Worm (Caenorhabditis elegans) whole organism, early embryonic: Measurements from ENCODE around the gene Y42G9A.2.

Source experiments
- B0310.2 ChIP-seq: sonication (generic microtip); optimal IDR thresholded peaks from 2 replicates; lab custom pipeline; 2016; ENCODE audit warnings: mild to moderate bottlenecking, missing genetic modification characterization, missing compliant biosample characterization
- F13C5.2 ChIP-seq: sonication (generic microtip); optimal IDR thresholded peaks from 2 replicates; lab custom pipeline; 2017; ENCODE audit warnings: mild to moderate bottlenecking, missing genetic modification characterization, inconsistent platforms, missing compliant biosample characterization
- aly-1 ChIP-seq: sonication (generic microtip); optimal IDR thresholded peaks from 2 replicates; lab custom pipeline; 2016; ENCODE audit warnings: missing genetic modification characterization, missing compliant biosample characterization
- ama-1 ChIP-seq: fragments of 150-350 bp; optimal IDR thresholded peaks from 2 replicates; lab custom pipeline; 2014
- ceh-13 ChIP-seq: fragments of 200-800 bp; sonication (Bioruptor generic); optimal IDR thresholded peaks from 2 replicates; lab custom pipeline; 2018; ENCODE audit warnings: mild to moderate bottlenecking, missing genetic modification characterization, missing compliant biosample characterization
- ceh-36 ChIP-seq: sonication (generic microtip); optimal IDR thresholded peaks from 2 replicates; lab custom pipeline; 2016; ENCODE audit warnings: missing genetic modification characterization, inconsistent platforms, missing compliant biosample characterization
- ets-7 ChIP-seq: sonication (generic microtip); optimal IDR thresholded peaks from 2 replicates; lab custom pipeline; 2016; ENCODE audit warnings: missing genotype, missing genetic modification characterization, missing compliant biosample characterization
- flt-1 ChIP-seq: fragments of 200-800 bp; sonication (Bioruptor generic); IDR thresholded peaks from 2 replicates; pipeline ENCODE4 v1.3.6; 2022; ENCODE audit warnings: missing genetic modification characterization, missing compliant biosample characterization
- hmbx-1 ChIP-seq: sonication (generic microtip); optimal IDR thresholded peaks from 2 replicates; lab custom pipeline; 2016; ENCODE audit warnings: mild to moderate bottlenecking, missing genetic modification characterization, missing compliant biosample characterization
- hmg-4 ChIP-seq: fragments of 200-800 bp; sonication (Bioruptor generic); optimal IDR thresholded peaks from 2 replicates; lab custom pipeline; 2018; ENCODE audit warnings: mild to moderate bottlenecking, missing genetic modification characterization, missing compliant biosample characterization
- hnd-1 ChIP-seq: sonication (generic microtip); optimal IDR thresholded peaks from 2 replicates; lab custom pipeline; 2016; ENCODE audit warnings: missing genetic modification characterization, missing compliant biosample characterization
- pes-1 ChIP-seq: fragments of 200-800 bp; sonication (Bioruptor generic); IDR thresholded peaks from 2 replicates; pipeline ENCODE4 v1.3.6; 2022; ENCODE audit warnings: missing genetic modification reagents, missing genetic modification characterization, missing compliant biosample characterization
- scrt-1 ChIP-seq: fragments of 200-800 bp; sonication (Bioruptor generic); IDR thresholded peaks from 2 replicates; pipeline ENCODE4 v1.3.6; 2022; ENCODE audit warnings: missing genetic modification characterization, missing compliant biosample characterization
- sea-1 ChIP-seq: fragments of 200-800 bp; sonication (Bioruptor generic); conservative IDR thresholded peaks from 2 replicates; pipeline ENCODE4 v1.3.6; 2022; ENCODE audit warnings: missing genetic modification characterization, missing compliant biosample characterization
- tbx-11 ChIP-seq: fragments of 200-800 bp; sonication (Bioruptor generic); IDR thresholded peaks from 2 replicates; pipeline ENCODE4 v1.3.6; 2022; ENCODE audit warnings: missing genetic modification characterization, missing compliant biosample characterization
- tbx-37 ChIP-seq: fragments of 200-800 bp; sonication (Bioruptor generic); conservative IDR thresholded peaks from 2 replicates; pipeline ENCODE4 v1.3.6; 2022; ENCODE audit warnings: missing genetic modification reagents, missing genetic modification characterization, missing compliant biosample characterization
- tra-4 ChIP-seq: sonication (generic microtip); optimal IDR thresholded peaks from 2 replicates; lab custom pipeline; 2017; ENCODE audit warnings: missing genetic modification characterization, missing compliant biosample characterization

Gene Y42G9A.2

DNA sequence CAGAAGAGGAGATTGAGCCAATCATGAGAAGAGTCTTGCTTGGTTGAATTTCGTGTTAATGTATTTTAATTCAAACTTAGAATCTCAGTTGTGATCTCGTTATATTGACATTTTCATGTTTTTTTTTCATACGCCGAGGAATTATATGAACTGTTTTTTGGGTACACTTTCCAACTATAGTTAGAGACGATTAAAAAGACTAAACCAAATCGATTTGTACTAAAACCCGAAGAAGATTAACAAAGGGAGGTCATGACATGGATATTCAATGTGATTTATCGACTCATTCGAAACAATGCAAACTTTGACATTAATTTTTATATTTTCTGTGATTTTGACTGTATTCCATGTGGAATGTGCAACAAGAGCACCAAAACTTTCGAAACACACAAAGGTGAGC, at the start of gene Y42G9A.2:
Gene Y42G9A.2 (plus strand): TSS at position 284 of the 400 bp plus-strand sequence.
- TF ChIP-seq flt-1 (GFP tag; lab: Robert Waterston, UW): no peak
- TF ChIP-seq pes-1: no peak
- TF ChIP-seq ceh-13: no peak
- no peak for TF ChIP-seq B0310.2 (tag; lab: Kevin White, UChicago)
- no peak for TF ChIP-seq ceh-36 (tag; lab: Kevin White, UChicago)
- TF ChIP-seq hnd-1 (tag; lab: Kevin White, UChicago): no peak
- no peak for TF ChIP-seq tbx-11 (GFP tag; lab: Robert Waterston, UW)
- TF ChIP-seq hmg-4 (GFP tag; lab: Kevin White, UChicago): no peak
- no peak for TF ChIP-seq tbx-37
- no peak for TF ChIP-seq F13C5.2 (tag; lab: Kevin White, UChicago)
- TF ChIP-seq ets-7: no peak
- TF ChIP-seq ama-1 (lab: Kevin White, UChicago): no peak
- no peak for TF ChIP-seq aly-1 (tag; lab: Kevin White, UChicago)
- no peak for TF ChIP-seq hmbx-1 (tag; lab: Kevin White, UChicago)
- no peak for TF ChIP-seq tra-4 (tag; lab: Kevin White, UChicago)
- no peak for TF ChIP-seq sea-1 (GFP tag; lab: Robert Waterston, UW)
- no peak for TF ChIP-seq scrt-1 (GFP tag; lab: Robert Waterston, UW)

DNA sequence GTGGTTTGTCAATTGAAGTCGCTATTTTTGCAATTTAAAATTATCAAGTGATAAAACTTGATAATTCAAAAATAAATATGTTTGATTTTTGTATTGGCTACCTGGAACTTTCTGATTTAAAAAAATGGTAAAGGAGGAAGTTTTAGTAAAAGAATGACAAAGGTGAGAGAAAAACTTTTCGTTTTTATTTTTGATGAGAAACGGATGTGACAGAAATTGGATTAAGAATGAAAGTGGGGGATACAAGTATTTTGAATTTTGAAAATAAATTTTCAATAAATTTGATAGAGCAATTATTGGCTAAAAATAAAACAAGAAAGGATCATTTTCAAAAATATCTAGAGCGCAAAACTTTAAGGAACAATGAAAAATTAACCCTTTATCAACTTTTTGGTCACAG, 45.2 kb upstream of the Y42G9A.2 start, which contains the start of gene C05D10.4:
Gene C05D10.4 (minus strand): TSS at position 101 of the 400 bp plus-strand sequence.
- TF ChIP-seq ceh-36 (tag; lab: Kevin White, UChicago): no peak
- no peak for TF ChIP-seq pes-1
- TF ChIP-seq aly-1 (tag; lab: Kevin White, UChicago): no peak
- TF ChIP-seq tbx-11 (GFP tag; lab: Robert Waterston, UW): no peak
- no peak for TF ChIP-seq tbx-37

ce11 chrIII:6105897-6106296, 42.1 kb upstream of the Y42G9A.2 start:
- no peak for TF ChIP-seq tra-4 (tag; lab: Kevin White, UChicago)
- TF ChIP-seq hmg-4 (GFP tag; lab: Kevin White, UChicago): no peak
- TF ChIP-seq aly-1 (tag; lab: Kevin White, UChicago): no peak
- no peak for TF ChIP-seq B0310.2 (tag; lab: Kevin White, UChicago)
- TF ChIP-seq pes-1: no peak
- no peak for TF ChIP-seq sea-1 (GFP tag; lab: Robert Waterston, UW)
- TF ChIP-seq flt-1 (GFP tag; lab: Robert Waterston, UW): no peak
- TF ChIP-seq tbx-11 (GFP tag; lab: Robert Waterston, UW): no peak
- TF ChIP-seq ceh-13: no peak
- no peak for TF ChIP-seq hmbx-1 (tag; lab: Kevin White, UChicago)
- no peak for TF ChIP-seq tbx-37
- TF ChIP-seq ama-1 (lab: Kevin White, UChicago): no peak
- TF ChIP-seq hnd-1 (tag; lab: Kevin White, UChicago): no peak
- no peak for TF ChIP-seq F13C5.2 (tag; lab: Kevin White, UChicago)
- TF ChIP-seq ceh-36 (tag; lab: Kevin White, UChicago): no peak
- TF ChIP-seq ets-7: no peak
- TF ChIP-seq scrt-1 (GFP tag; lab: Robert Waterston, UW): no peak

DNA sequence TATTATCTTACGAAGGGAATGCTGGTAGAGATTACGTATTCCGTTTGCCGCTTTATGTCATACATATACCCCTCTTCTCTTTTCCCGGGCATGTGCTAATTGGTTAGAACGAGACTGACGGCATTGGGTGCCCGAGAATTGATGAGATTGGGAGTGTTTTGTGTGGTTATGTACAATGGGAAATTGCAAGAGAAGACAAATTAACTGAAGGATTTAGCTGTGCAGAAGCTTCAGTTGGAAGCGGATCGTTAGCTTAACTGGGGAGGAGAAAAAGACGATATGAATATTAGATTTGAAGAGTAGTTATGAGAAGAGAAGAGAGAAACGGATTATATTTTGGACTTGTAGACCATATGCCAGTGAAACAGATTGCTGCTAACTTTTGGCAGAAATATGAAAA, 37.8 kb upstream of the Y42G9A.2 start:
- no peak for TF ChIP-seq tra-4 (tag; lab: Kevin White, UChicago)
- TF ChIP-seq tbx-37: no peak
- no peak for TF ChIP-seq F13C5.2 (tag; lab: Kevin White, UChicago)
- TF ChIP-seq ceh-36 (tag; lab: Kevin White, UChicago): no peak
- TF ChIP-seq ama-1 (lab: Kevin White, UChicago): no peak
- no peak for TF ChIP-seq tbx-11 (GFP tag; lab: Robert Waterston, UW)
- TF ChIP-seq pes-1: no peak
- TF ChIP-seq hmbx-1 (tag; lab: Kevin White, UChicago): no peak

DNA sequence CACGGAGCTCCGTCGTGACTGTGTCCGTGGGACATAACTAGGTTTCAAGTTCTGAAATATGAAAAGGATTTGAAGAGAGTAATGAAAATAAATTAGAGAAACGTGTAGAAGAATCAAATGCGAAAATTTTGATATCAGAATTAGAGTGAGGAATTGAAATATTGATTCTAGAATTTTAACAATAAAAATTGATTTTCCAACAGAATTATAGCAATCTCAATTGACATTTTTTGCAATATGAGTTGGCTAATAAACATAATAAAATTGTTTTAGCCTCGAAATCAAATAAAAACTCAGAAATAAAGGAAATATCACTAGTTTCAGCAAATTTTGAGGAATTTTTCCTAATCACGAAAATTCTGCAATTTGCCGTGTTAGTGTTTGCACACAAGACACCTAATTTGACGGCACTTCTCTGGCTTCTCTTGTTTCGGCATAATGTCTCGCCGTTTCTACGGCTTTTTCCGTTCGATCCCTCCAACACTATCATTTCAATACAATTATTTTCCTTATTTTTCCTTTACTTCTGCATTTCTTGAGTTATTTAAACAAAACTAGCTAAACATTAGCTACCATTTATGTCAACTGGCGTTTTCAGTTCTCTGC, 31.6 kb upstream of the Y42G9A.2 start, which contains the start of gene nmt-1:
Gene nmt-1 (minus strand): TSS at position 51 of the 606 bp plus-strand sequence.
- TF ChIP-seq hnd-1 (tag; lab: Kevin White, UChicago) (no peak), tbx-37 (no peak), F13C5.2 (tag; lab: Kevin White, UChicago) (peak; percentile 41)

- TF ChIP-seq scrt-1 (GFP tag; lab: Robert Waterston, UW) (no peak), pes-1 (no peak), ceh-36 (tag; lab: Kevin White, UChicago) (no peak), ets-7 (no peak), aly-1 (tag; lab: Kevin White, UChicago) (no peak), F13C5.2 (tag; lab: Kevin White, UChicago) (no peak), hmg-4 (GFP tag; lab: Kevin White, UChicago) (no peak), ama-1 (lab: Kevin White, UChicago) (no peak), tra-4 (tag; lab: Kevin White, UChicago) (no peak), B0310.2 (tag; lab: Kevin White, UChicago) (no peak), tbx-37 (no peak), hmbx-1 (tag; lab: Kevin White, UChicago) (no peak), flt-1 (GFP tag; lab: Robert Waterston, UW) (no peak), ceh-13 (no peak), hnd-1 (tag; lab: Kevin White, UChicago) (no peak), sea-1 (GFP tag; lab: Robert Waterston, UW) (no peak), tbx-11 (GFP tag; lab: Robert Waterston, UW) (no peak)
Measured at ce11 chrIII:6116981-6117380, 31.0 kb upstream of the Y42G9A.2 start.

ce11 chrIII:6118320-6118719, 29.7 kb upstream of the Y42G9A.2 start, which contains the start of gene kin-18:
Gene kin-18 (plus strand): TSS chrIII:6118620.
- TF ChIP-seq flt-1 (GFP tag; lab: Robert Waterston, UW): no peak
- no peak for TF ChIP-seq ceh-36 (tag; lab: Kevin White, UChicago)
- TF ChIP-seq sea-1 (GFP tag; lab: Robert Waterston, UW): no peak
- no peak for TF ChIP-seq B0310.2 (tag; lab: Kevin White, UChicago)
- TF ChIP-seq ama-1 (lab: Kevin White, UChicago): no peak
- no peak for TF ChIP-seq ets-7
- TF ChIP-seq F13C5.2 (tag; lab: Kevin White, UChicago): no peak
- no peak for TF ChIP-seq aly-1 (tag; lab: Kevin White, UChicago)
- TF ChIP-seq pes-1: no peak
- no peak for TF ChIP-seq ceh-13
- no peak for TF ChIP-seq tbx-37
- no peak for TF ChIP-seq tbx-11 (GFP tag; lab: Robert Waterston, UW)
- TF ChIP-seq hmg-4 (GFP tag; lab: Kevin White, UChicago): no peak
- TF ChIP-seq tra-4 (tag; lab: Kevin White, UChicago): no peak
- no peak for TF ChIP-seq hnd-1 (tag; lab: Kevin White, UChicago)
- no peak for TF ChIP-seq scrt-1 (GFP tag; lab: Robert Waterston, UW)
- TF ChIP-seq hmbx-1 (tag; lab: Kevin White, UChicago): no peak
